Fruit fly (Drosophila melanogaster) S2 (cell line): ENCODE measurements around the gene CG16959.

Experiments used
- CG8478 ChIP-seq: fragments of >200 bp; optimal IDR thresholded peaks from 2 replicates; lab custom pipeline; 2018
- CTCF ChIP-seq, 2 experiments: fragments of >200 bp; optimal IDR thresholded peaks; 2 replicates each; lab custom pipeline; 2018

DNA sequence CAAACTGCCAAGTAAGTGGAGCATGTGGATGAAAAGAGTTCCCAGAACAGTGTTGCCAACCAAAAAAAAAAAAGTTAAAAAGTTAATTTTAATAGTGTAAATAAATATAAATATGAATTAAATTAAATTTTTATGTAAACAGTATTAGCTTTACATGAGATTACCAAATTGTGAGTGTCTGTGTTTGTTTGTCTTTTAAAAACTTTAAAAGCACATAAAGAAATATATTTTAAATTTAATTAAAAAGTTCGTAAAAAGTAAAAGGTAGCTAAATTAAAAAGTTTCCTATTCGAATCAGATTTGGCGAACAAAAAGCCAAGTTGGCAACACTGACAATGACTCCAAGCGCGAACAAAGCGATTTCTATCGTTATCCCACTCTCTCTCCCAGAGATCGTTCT lies 16.2 kb downstream of the CG16959 start:
- TF ChIP-seq CG8478 (lab: Kevin White, UChicago) (no peak), CTCF (optimal IDR thresholded peaks at IDR 0.05; lab: Kevin White, UChicago) (no peak)
